Worm (Caenorhabditis elegans): ENCODE data around the gene K11D12.12.

Gene K11D12.12

DNA sequence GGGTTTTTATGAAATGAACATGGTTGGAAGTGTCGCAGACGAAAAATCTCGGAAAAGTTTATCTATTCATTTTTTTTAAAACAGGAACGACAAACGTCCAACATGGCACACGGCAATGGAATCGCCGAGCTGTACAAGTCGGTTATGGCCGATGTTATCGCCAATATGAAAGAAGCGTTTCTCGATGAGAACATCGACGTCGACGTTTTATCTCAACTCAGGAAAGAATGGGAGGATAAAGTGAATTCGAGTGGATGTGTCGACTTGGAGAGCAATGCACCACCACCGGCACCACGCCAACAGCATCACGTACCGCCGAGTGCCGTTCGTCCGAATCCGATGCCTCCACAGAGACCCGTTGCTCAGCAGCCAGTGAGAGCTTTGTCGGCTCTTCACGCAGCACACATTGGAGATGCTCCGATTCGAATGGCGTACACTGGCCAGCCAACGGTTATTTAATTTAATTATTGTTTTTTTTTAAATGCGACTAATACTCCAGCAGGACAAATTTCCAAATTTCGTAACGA lies 1.9 kb upstream of the K11D12.12 start:
- TF ChIP-seq unc-120 (tag; optimal IDR thresholded peaks at IDR 0.05; ENCODE audit: poor library complexity, severe bottlenecking), result no peak

DNA sequence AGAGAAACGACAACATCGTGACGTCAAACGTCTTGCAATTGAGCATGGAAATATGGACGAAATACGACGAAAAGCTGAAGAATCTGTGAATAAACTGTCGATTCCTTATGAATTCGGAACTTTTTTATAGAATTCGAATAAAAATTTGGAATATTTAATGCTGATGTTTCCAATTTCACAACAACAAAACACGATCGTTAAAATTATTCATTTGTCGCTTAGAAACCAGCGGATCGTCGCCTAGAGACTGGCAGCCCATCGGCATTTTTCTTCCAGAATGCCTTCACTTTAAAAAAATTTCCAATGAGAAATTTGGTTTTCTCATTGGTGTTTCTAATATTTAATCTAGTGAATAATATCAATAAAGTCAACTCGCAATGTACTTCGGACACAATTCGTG lies 1.3 kb downstream of the K11D12.12 start, which contains the start of gene cwp-4:
cwp-4 (plus strand) TSS at position 301 of the 400 bp plus-strand sequence.
- no peak for TF ChIP-seq flh-1 (GFP tag; optimal IDR thresholded peaks at IDR 0.05)
- no peak for TF ChIP-seq hlh-1 (tag; optimal IDR thresholded peaks at IDR 0.05)
- no peak for TF ChIP-seq elt-3 (tag; optimal IDR thresholded peaks at IDR 0.05)
- TF ChIP-seq mep-1 (tag; optimal IDR thresholded peaks at IDR 0.05), result no peak
- TF ChIP-seq nhr-76 (tag; optimal IDR thresholded peaks at IDR 0.05), result no peak
- no peak for TF ChIP-seq sem-2 (GFP tag; optimal IDR thresholded peaks at IDR 0.05)
- no peak for TF ChIP-seq bed-3 (GFP tag; optimal IDR thresholded peaks at IDR 0.05)
- TF ChIP-seq mls-2 (tag; optimal IDR thresholded peaks at IDR 0.05), result no peak
- no peak for TF ChIP-seq tbx-8 (GFP tag; optimal IDR thresholded peaks at IDR 0.05)
- TF ChIP-seq lin-13 (tag; optimal IDR thresholded peaks at IDR 0.05), result no peak
- TF ChIP-seq unc-120 (tag; optimal IDR thresholded peaks at IDR 0.05; ENCODE audit: poor library complexity, severe bottlenecking), result no peak
- TF ChIP-seq elt-1 (tag; optimal IDR thresholded peaks at IDR 0.05; ENCODE audit: borderline replicate concordance, insufficient read depth), result no peak
- TF ChIP-seq nhr-237 (tag; optimal IDR thresholded peaks at IDR 0.05), result no peak

DNA sequence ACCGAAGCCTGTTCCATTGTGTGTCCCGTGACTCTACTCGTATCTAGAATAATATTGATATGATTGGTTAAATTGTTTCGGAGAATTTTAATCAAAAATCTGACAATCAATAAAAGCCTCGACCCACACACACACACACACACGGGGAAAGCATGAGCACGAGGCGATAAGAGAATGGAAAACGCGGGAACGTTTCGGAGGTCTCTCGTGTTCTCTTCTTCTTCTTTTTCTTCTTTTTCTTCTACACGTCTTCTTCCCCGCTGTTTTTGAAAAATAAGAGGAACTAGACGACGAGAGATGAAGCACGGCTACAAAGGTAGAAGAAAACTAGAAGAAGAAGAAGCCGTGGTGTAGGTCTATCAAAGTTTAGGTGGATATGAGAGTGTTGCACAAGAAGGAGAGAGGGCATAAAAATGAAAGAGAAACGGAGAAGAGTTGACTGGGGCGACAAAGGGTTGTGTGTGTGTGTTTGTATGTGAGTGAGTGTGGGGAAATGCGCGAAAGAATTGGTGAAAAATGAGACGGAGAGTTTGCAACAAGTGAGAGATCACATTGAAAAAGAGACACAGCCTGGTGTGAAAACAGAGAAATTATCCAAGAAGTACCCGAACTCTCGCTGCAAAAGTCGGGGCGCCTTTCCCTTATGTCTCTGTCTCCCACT lies 12.8 kb downstream of the K11D12.12 start, which contains the start of gene mlk-1:
mlk-1 (minus strand) TSS at position 51 of the 661 bp plus-strand sequence.
- TF ChIP-seq mep-1 (tag; optimal IDR thresholded peaks at IDR 0.05) (peak; percentile 28), mls-2 (tag; optimal IDR thresholded peaks at IDR 0.05) (peak; percentile 41), ham-2 (GFP tag; optimal IDR thresholded peaks at IDR 0.05) (peak; percentile 66), ces-1 (GFP tag; optimal IDR thresholded peaks at IDR 0.05) (peak; percentile 17), nhr-237 (tag; optimal IDR thresholded peaks at IDR 0.05) (peak; percentile 36), unc-62 (GFP tag; optimal IDR thresholded peaks at IDR 0.05) (no peak), lsy-2 (tag; optimal IDR thresholded peaks at IDR 0.05) (no peak), drap-1 (GFP tag; optimal IDR thresholded peaks at IDR 0.05) (no peak), nhr-76 (tag; optimal IDR thresholded peaks at IDR 0.05) (no peak), lin-32 (GFP tag; optimal IDR thresholded peaks at IDR 0.05) (no peak), unc-120 (tag; optimal IDR thresholded peaks at IDR 0.05; ENCODE audit: poor library complexity, severe bottlenecking) (peak; percentile 48), flh-1 (GFP tag; optimal IDR thresholded peaks at IDR 0.05) (no peak)

DNA sequence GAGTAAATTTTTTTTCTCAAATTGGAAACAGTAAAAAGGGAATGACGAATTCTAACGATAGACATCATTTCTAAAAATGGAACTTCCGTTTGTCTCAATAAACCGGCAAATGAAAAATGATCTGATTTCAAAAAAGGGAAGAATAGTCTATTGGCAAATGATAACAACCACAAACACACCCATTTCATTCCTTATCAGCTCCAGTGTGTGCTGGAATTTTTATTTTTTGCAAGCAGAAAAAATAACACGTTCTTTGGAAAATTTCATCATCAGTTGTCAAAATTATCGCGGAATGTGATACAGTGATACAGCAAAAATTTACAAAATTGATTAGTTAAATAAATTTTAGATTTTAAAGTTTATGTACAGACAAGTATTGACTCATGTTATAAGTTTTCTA lies 15.3 kb downstream of the K11D12.12 start:
- TF ChIP-seq ceh-39 (tag; optimal IDR thresholded peaks at IDR 0.05) (no peak), nhr-12 (tag; optimal IDR thresholded peaks at IDR 0.05) (no peak), nhr-2 (tag; optimal IDR thresholded peaks at IDR 0.05) (no peak), ztf-11 (tag; optimal IDR thresholded peaks at IDR 0.05) (no peak), nhr-28 (tag; optimal IDR thresholded peaks at IDR 0.05) (no peak), ces-1 (GFP tag; optimal IDR thresholded peaks at IDR 0.05) (no peak), hlh-1 (tag; optimal IDR thresholded peaks at IDR 0.05) (no peak), sptf-1 (tag; optimal IDR thresholded peaks at IDR 0.05) (no peak), snpc-4 (tag; optimal IDR thresholded peaks at IDR 0.05) (no peak), flh-1 (GFP tag; optimal IDR thresholded peaks at IDR 0.05) (no peak), tbx-8 (GFP tag; optimal IDR thresholded peaks at IDR 0.05) (no peak), elt-1 (tag; optimal IDR thresholded peaks at IDR 0.05; ENCODE audit: borderline replicate concordance, insufficient read depth) (no peak), ceh-43 (GFP tag; optimal IDR thresholded peaks at IDR 0.05) (no peak), ceh-83 (GFP tag; optimal IDR thresholded peaks at IDR 0.05) (no peak), unc-39 (tag; optimal IDR thresholded peaks at IDR 0.05) (no peak), mls-2 (tag; optimal IDR thresholded peaks at IDR 0.05) (no peak), lsy-2 (tag; optimal IDR thresholded peaks at IDR 0.05) (no peak), cnd-1 (tag; optimal IDR thresholded peaks at IDR 0.05) (no peak), blmp-1 (tag; optimal IDR thresholded peaks at IDR 0.05) (no peak)

DNA sequence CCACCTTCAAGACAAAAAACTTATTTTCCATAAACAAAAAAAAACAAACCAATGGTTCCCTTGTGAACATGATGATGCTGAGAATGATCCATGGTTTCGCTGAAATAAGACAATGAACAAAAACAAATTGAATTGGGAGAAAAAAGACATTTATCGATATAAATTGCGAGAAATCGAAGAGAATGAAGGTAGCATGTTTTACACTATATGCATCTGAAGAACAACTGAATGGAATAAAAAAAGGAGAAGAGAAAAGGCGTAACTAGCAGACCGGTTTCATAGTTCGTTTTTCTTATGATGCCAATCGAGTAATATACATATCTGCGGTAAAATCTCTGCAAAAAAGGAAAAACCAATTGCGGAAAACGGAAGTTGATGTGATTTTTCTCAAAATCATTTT lies 17.4 kb downstream of the K11D12.12 start, which contains the start of gene Y58A7A.1:
Y58A7A.1 (minus strand) TSS at position 101 of the 400 bp plus-strand sequence.
- TF ChIP-seq bed-3 (GFP tag; optimal IDR thresholded peaks at IDR 0.05), result no peak
- no peak for TF ChIP-seq unc-120 (tag; optimal IDR thresholded peaks at IDR 0.05; ENCODE audit: poor library complexity, severe bottlenecking)
- TF ChIP-seq flh-1 (GFP tag; optimal IDR thresholded peaks at IDR 0.05), result no peak
- TF ChIP-seq unc-62 (GFP tag; optimal IDR thresholded peaks at IDR 0.05), result no peak

All from whole organism, mixed stage, embryonic.